Worm (Caenorhabditis elegans) whole organism, late embryonic: ENCODE results near the gene W02B12.12.

Experiments
- C08G9.2 ChIP-seq: sonication (generic microtip); optimal IDR thresholded peaks from 2 replicates; lab custom pipeline; 2016; ENCODE audit warnings: mild to moderate bottlenecking, missing genetic modification characterization, moderate library complexity, missing compliant biosample characterization
- C38D4.7 ChIP-seq: fragments of 200-800 bp; sonication (Bioruptor generic); optimal IDR thresholded peaks from 2 replicates; lab custom pipeline; 2018; ENCODE audit warnings: mild to moderate bottlenecking, missing genetic modification characterization, moderate library complexity, missing compliant biosample characterization
- F13H6.1 ChIP-seq: sonication (generic microtip); optimal IDR thresholded peaks from 2 replicates; lab custom pipeline; 2016; ENCODE audit warnings: missing genetic modification characterization, missing compliant biosample characterization
- K02D7.2 ChIP-seq: sonication (generic microtip); optimal IDR thresholded peaks from 2 replicates; lab custom pipeline; 2017; ENCODE audit warnings: mild to moderate bottlenecking, missing genetic modification characterization, missing compliant biosample characterization
- Y22D7AL.16 ChIP-seq: sonication (generic microtip); optimal IDR thresholded peaks from 2 replicates; lab custom pipeline; 2016; ENCODE audit warnings: missing genetic modification characterization, missing compliant biosample characterization
- ahr-1 ChIP-seq: sonication (generic microtip); optimal IDR thresholded peaks from 2 replicates; lab custom pipeline; 2016; ENCODE audit warnings: missing genetic modification characterization, missing compliant biosample characterization
- ceh-14 ChIP-seq: sonication (generic microtip); optimal IDR thresholded peaks from 2 replicates; lab custom pipeline; 2016; ENCODE audit warnings: missing genotype, missing genetic modification characterization, missing compliant biosample characterization
- ceh-18 ChIP-seq: sonication (generic microtip); optimal IDR thresholded peaks from 2 replicates; lab custom pipeline; 2016; ENCODE audit warnings: missing genetic modification characterization, missing compliant biosample characterization
- ceh-24 ChIP-seq: sonication (generic microtip); optimal IDR thresholded peaks from 2 replicates; lab custom pipeline; 2016; ENCODE audit warnings: mild to moderate bottlenecking, missing genetic modification characterization, missing compliant biosample characterization
- ceh-30 ChIP-seq: fragments of 150-350 bp; optimal IDR thresholded peaks from 2 replicates; lab custom pipeline; 2014; ENCODE audit warnings: missing biosample characterization, missing genetic modification characterization
- ceh-31 ChIP-seq: sonication (generic microtip); optimal IDR thresholded peaks from 2 replicates; lab custom pipeline; 2016; ENCODE audit warnings: missing genetic modification characterization, missing compliant biosample characterization
- ceh-45 ChIP-seq: fragments of 200-800 bp; sonication (Bioruptor generic); IDR thresholded peaks from 2 replicates; pipeline ENCODE4 v1.3.6; 2022; ENCODE audit warnings: missing genetic modification reagents, missing genetic modification characterization, missing compliant biosample characterization
- ceh-48 ChIP-seq: sonication (generic microtip); optimal IDR thresholded peaks from 2 replicates; lab custom pipeline; 2016; ENCODE audit warnings: missing genetic modification characterization, inconsistent platforms, missing compliant biosample characterization
- ceh-6 ChIP-seq: fragments of 200-800 bp; sonication (Bioruptor generic); optimal IDR thresholded peaks from 2 replicates; lab custom pipeline; 2018; ENCODE audit warnings: mild to moderate bottlenecking, missing genetic modification characterization, missing compliant biosample characterization
- ceh-9 ChIP-seq: sonication (generic microtip); optimal IDR thresholded peaks from 2 replicates; lab custom pipeline; 2016; ENCODE audit warnings: mild to moderate bottlenecking, missing genetic modification characterization, inconsistent platforms, missing compliant biosample characterization
- che-1 ChIP-seq: sonication (generic microtip); optimal IDR thresholded peaks from 2 replicates; lab custom pipeline; 2016; ENCODE audit warnings: mild to moderate bottlenecking, missing genetic modification characterization, missing compliant biosample characterization
- dmd-4 ChIP-seq: sonication (generic microtip); optimal IDR thresholded peaks from 2 replicates; lab custom pipeline; 2016; ENCODE audit warnings: borderline replicate concordance, missing genetic modification characterization, missing compliant biosample characterization
- dve-1 ChIP-seq: sonication (generic microtip); optimal IDR thresholded peaks from 2 replicates; lab custom pipeline; 2017; ENCODE audit warnings: antibody characterized with exemption, mild to moderate bottlenecking, missing genetic modification characterization, missing compliant biosample characterization
- elt-2 ChIP-seq: sonication (generic microtip); optimal IDR thresholded peaks from 2 replicates; lab custom pipeline; 2016; ENCODE audit warnings: missing genetic modification reagents, missing genetic modification characterization, missing compliant biosample characterization
- elt-4 ChIP-seq: sonication (generic microtip); optimal IDR thresholded peaks from 2 replicates; lab custom pipeline; 2016; ENCODE audit warnings: missing genetic modification characterization, missing compliant biosample characterization
- ets-4 ChIP-seq: sonication (generic microtip); optimal IDR thresholded peaks from 2 replicates; lab custom pipeline; 2016; ENCODE audit warnings: missing genetic modification characterization, missing compliant biosample characterization
- eyg-1 ChIP-seq: sonication (generic microtip); optimal IDR thresholded peaks from 2 replicates; lab custom pipeline; 2016; ENCODE audit warnings: missing genotype, missing genetic modification characterization, missing compliant biosample characterization
- fax-1 ChIP-seq: sonication (generic microtip); optimal IDR thresholded peaks from 2 replicates; lab custom pipeline; 2016; ENCODE audit warnings: missing genotype, missing genetic modification characterization, missing compliant biosample characterization
- fkh-6 ChIP-seq: sonication (generic microtip); optimal IDR thresholded peaks from 2 replicates; lab custom pipeline; 2016; ENCODE audit warnings: missing genetic modification characterization, missing compliant biosample characterization
- gmeb-2 ChIP-seq: sonication (generic microtip); optimal IDR thresholded peaks from 2 replicates; lab custom pipeline; 2016; ENCODE audit warnings: missing genetic modification characterization, inconsistent platforms, missing compliant biosample characterization
- hlh-13 ChIP-seq: fragments of 200-800 bp; sonication (Bioruptor generic); optimal IDR thresholded peaks from 2 replicates; lab custom pipeline; 2018; ENCODE audit warnings: mild to moderate bottlenecking, missing genetic modification characterization, missing compliant biosample characterization
- hlh-15 ChIP-seq: sonication (generic microtip); optimal IDR thresholded peaks from 2 replicates; lab custom pipeline; 2016; ENCODE audit warnings: missing genetic modification characterization, missing compliant biosample characterization
- hlh-30 ChIP-seq: sonication (generic microtip); optimal IDR thresholded peaks from 2 replicates; lab custom pipeline; 2017; ENCODE audit warnings: antibody characterized with exemption, missing genetic modification characterization, missing compliant biosample characterization; ENCODE audit not compliant: insufficient read depth
- hlh-6 ChIP-seq: sonication (generic microtip); optimal IDR thresholded peaks from 2 replicates; lab custom pipeline; 2016; ENCODE audit warnings: missing genotype, missing genetic modification characterization, missing compliant biosample characterization
- lim-6 ChIP-seq: sonication (generic microtip); optimal IDR thresholded peaks from 2 replicates; lab custom pipeline; 2016; ENCODE audit warnings: missing genetic modification characterization, missing compliant biosample characterization
- lin-11 ChIP-seq: fragments of 200-800 bp; sonication (Bioruptor generic); optimal IDR thresholded peaks from 2 replicates; lab custom pipeline; 2018; ENCODE audit warnings: mild to moderate bottlenecking, missing genetic modification characterization, missing compliant biosample characterization
- mec-3 ChIP-seq: sonication (generic microtip); optimal IDR thresholded peaks from 2 replicates; lab custom pipeline; 2016; ENCODE audit warnings: borderline replicate concordance, missing genetic modification characterization, missing compliant biosample characterization
- nhr-232 ChIP-seq: sonication (generic microtip); optimal IDR thresholded peaks from 2 replicates; lab custom pipeline; 2016; ENCODE audit warnings: missing genetic modification characterization, missing compliant biosample characterization
- odd-2 ChIP-seq: sonication (generic microtip); optimal IDR thresholded peaks from 2 replicates; lab custom pipeline; 2017; ENCODE audit warnings: antibody characterized with exemption, mild to moderate bottlenecking, missing genetic modification characterization, missing compliant biosample characterization
- pag-3 ChIP-seq: sonication (generic microtip); optimal IDR thresholded peaks from 2 replicates; lab custom pipeline; 2016; ENCODE audit warnings: missing compliant biosample characterization, missing genetic modification characterization, borderline replicate concordance
- pat-9 ChIP-seq: fragments of 200-800 bp; sonication (Bioruptor generic); optimal IDR thresholded peaks from 2 replicates; lab custom pipeline; 2018; ENCODE audit warnings: mild to moderate bottlenecking, missing genetic modification characterization, moderate library complexity, missing compliant biosample characterization
- pax-1 ChIP-seq: fragments of 150-350 bp; optimal IDR thresholded peaks from 2 replicates; lab custom pipeline; 2014; ENCODE audit warnings: missing biosample characterization, missing genetic modification characterization
- pha-2 ChIP-seq: sonication (generic microtip); optimal IDR thresholded peaks from 2 replicates; lab custom pipeline; 2017; ENCODE audit warnings: mild to moderate bottlenecking, missing genetic modification characterization, missing compliant biosample characterization
- pha-4 ChIP-seq: fragments of 150-350 bp; optimal IDR thresholded peaks from 2 replicates; lab custom pipeline; 2018; ENCODE audit warnings: missing biosample characterization, missing genetic modification reagents, missing genetic modification characterization
- pqm-1 ChIP-seq: sonication (generic microtip); optimal IDR thresholded peaks from 2 replicates; lab custom pipeline; 2016; ENCODE audit warnings: missing genetic modification characterization, missing compliant biosample characterization
- pros-1 ChIP-seq: fragments of 150-350 bp; optimal IDR thresholded peaks from 2 replicates; lab custom pipeline; 2014; ENCODE audit warnings: missing biosample characterization, missing genetic modification reagents, missing genetic modification characterization
- ref-2 ChIP-seq: sonication (generic microtip); optimal IDR thresholded peaks from 2 replicates; lab custom pipeline; 2016; ENCODE audit warnings: missing genetic modification characterization, missing compliant biosample characterization
- rnt-1 ChIP-seq: sonication (generic microtip); optimal IDR thresholded peaks from 2 replicates; lab custom pipeline; 2016; ENCODE audit warnings: missing genetic modification characterization, missing compliant biosample characterization
- sdc-2 ChIP-seq: sonication (generic microtip); optimal IDR thresholded peaks from 2 replicates; lab custom pipeline; 2016; ENCODE audit warnings: missing genotype, missing genetic modification characterization, missing compliant biosample characterization
- sox-2 ChIP-seq: fragments of 200-800 bp; sonication (Bioruptor generic); IDR thresholded peaks from 2 replicates; pipeline ENCODE4 v1.3.6; 2022; ENCODE audit warnings: missing genetic modification reagents, missing genetic modification characterization, missing compliant biosample characterization
- sox-4 ChIP-seq: sonication (generic microtip); optimal IDR thresholded peaks from 2 replicates; lab custom pipeline; 2017; ENCODE audit warnings: mild to moderate bottlenecking, missing genetic modification characterization, inconsistent platforms, missing compliant biosample characterization
- tbx-2 ChIP-seq: sonication (generic microtip); optimal IDR thresholded peaks from 2 replicates; lab custom pipeline; 2016; ENCODE audit warnings: missing genetic modification characterization, missing compliant biosample characterization
- tbx-7 ChIP-seq: sonication (generic microtip); optimal IDR thresholded peaks from 2 replicates; lab custom pipeline; 2016; ENCODE audit warnings: missing genotype, missing genetic modification characterization, missing compliant biosample characterization
- unc-3 ChIP-seq, 2 experiments: fragments of 200-800 bp in 1 of 2; sonication (Bioruptor generic) in 1 of 2; sonication (generic microtip) in 1 of 2; conservative IDR thresholded peaks in 1 of 2; optimal IDR thresholded peaks in 1 of 2; 2 replicates each; pipeline versions ENCODE4 v1.3.6 to Lab custom; 2016 to 2022; ENCODE audit warnings: missing compliant biosample characterization in 2 of 2, missing genetic modification characterization in 2 of 2, missing genetic modification reagents in 1 of 2
- unc-55 ChIP-seq: sonication (generic microtip); optimal IDR thresholded peaks from 2 replicates; lab custom pipeline; 2017; ENCODE audit warnings: missing biosample characterization, missing genetic modification reagents, missing genetic modification characterization
- zip-5 ChIP-seq: sonication (generic microtip); optimal IDR thresholded peaks from 2 replicates; lab custom pipeline; 2016; ENCODE audit warnings: missing genetic modification characterization, missing compliant biosample characterization
- ztf-16 ChIP-seq: sonication (generic microtip); optimal IDR thresholded peaks from 2 replicates; lab custom pipeline; 2017; ENCODE audit warnings: missing genetic modification characterization, missing compliant biosample characterization

W02B12.12 gene

ce11 chrII:11484600-11484999 lies 5.6 kb upstream of the W02B12.12 start:
- TF ChIP-seq pha-2 (tag; lab: Kevin White, UChicago), result peak; percentile 94
- TF ChIP-seq ceh-14 (tag; lab: Kevin White, UChicago), result peak; percentile 94
- TF ChIP-seq ztf-16 (tag; lab: Kevin White, UChicago), result peak; percentile 95
- peak; percentile 95 for TF ChIP-seq tbx-2 (tag; lab: Kevin White, UChicago)
- TF ChIP-seq fax-1 (tag; lab: Kevin White, UChicago), result peak; percentile 93
- TF ChIP-seq dmd-4 (tag; lab: Kevin White, UChicago), result peak; percentile 90
- peak; percentile 96 for TF ChIP-seq K02D7.2
- peak; percentile 96 for TF ChIP-seq hlh-15 (tag; lab: Kevin White, UChicago)
- TF ChIP-seq ceh-45 (GFP tag; lab: Robert Waterston, UW), result peak; percentile 95
- peak; percentile 80 for TF ChIP-seq pag-3
- peak; percentile 85 for TF ChIP-seq C08G9.2
- peak; percentile 89 for TF ChIP-seq ahr-1 (tag; lab: Kevin White, UChicago)
- TF ChIP-seq dve-1 (tag; lab: Kevin White, UChicago), result peak; percentile 88
- no peak for TF ChIP-seq pha-4 (tag; lab: Kevin White, UChicago)
- TF ChIP-seq hlh-30 (tag; lab: Kevin White, UChicago), result peak; percentile 78
- TF ChIP-seq ets-4 (tag; lab: Kevin White, UChicago), result peak; percentile 56
- peak; percentile 96 for TF ChIP-seq hlh-6 (tag; lab: Kevin White, UChicago)
- TF ChIP-seq nhr-232, result peak; percentile 94
- peak; percentile 96 for TF ChIP-seq ceh-6 (GFP tag; lab: Kevin White, UChicago)
- TF ChIP-seq pax-1 (tag; lab: Kevin White, UChicago), result no peak
- TF ChIP-seq mec-3 (tag; lab: Kevin White, UChicago), result peak; percentile 87
- peak; percentile 53 for TF ChIP-seq elt-4 (tag; lab: Kevin White, UChicago)
- peak; percentile 94 for TF ChIP-seq lin-11 (tag; lab: Kevin White, UChicago)
- TF ChIP-seq ceh-31, result peak; percentile 85
- TF ChIP-seq che-1, result peak; percentile 96
- TF ChIP-seq unc-3 (GFP tag; conservative IDR thresholded peaks at IDR 0.05; lab: Robert Waterston, UW), result peak; percentile 91
- peak; percentile 92 for TF ChIP-seq unc-3 (tag; optimal IDR thresholded peaks at IDR 0.05; lab: Kevin White, UChicago)
- TF ChIP-seq ref-2 (tag; lab: Kevin White, UChicago), result peak; percentile 96
- TF ChIP-seq sox-4, result peak; percentile 97
- TF ChIP-seq ceh-30 (tag; lab: Kevin White, UChicago), result peak; percentile 72
- peak; percentile 98 for TF ChIP-seq Y22D7AL.16 (tag; lab: Kevin White, UChicago)
- peak; percentile 87 for TF ChIP-seq sox-2 (GFP tag; lab: Robert Waterston, UW)
- peak; percentile 95 for TF ChIP-seq ceh-9 (tag; lab: Kevin White, UChicago)
- peak; percentile 76 for TF ChIP-seq lim-6 (tag; lab: Kevin White, UChicago)
- peak; percentile 95 for TF ChIP-seq eyg-1
- peak; percentile 97 for TF ChIP-seq pat-9
- TF ChIP-seq gmeb-2, result peak; percentile 97
- TF ChIP-seq F13H6.1 (tag; lab: Kevin White, UChicago), result peak; percentile 95
- TF ChIP-seq fkh-6 (tag; lab: Kevin White, UChicago), result peak; percentile 96
- TF ChIP-seq zip-5 (tag; lab: Kevin White, UChicago), result peak; percentile 84
- TF ChIP-seq hlh-13, result peak; percentile 93
- peak; percentile 35 for TF ChIP-seq tbx-7 (tag; lab: Kevin White, UChicago)
- TF ChIP-seq ceh-18 (tag; lab: Kevin White, UChicago), result peak; percentile 91
- peak; percentile 94 for TF ChIP-seq ceh-48 (tag; lab: Kevin White, UChicago)
- TF ChIP-seq elt-2 (tag; lab: Kevin White, UChicago), result peak; percentile 98
- no peak for TF ChIP-seq pros-1 (tag; lab: Kevin White, UChicago)
- TF ChIP-seq rnt-1 (tag; lab: Kevin White, UChicago), result peak; percentile 37
- peak; percentile 86 for TF ChIP-seq sdc-2 (tag; lab: Kevin White, UChicago)
- peak; percentile 97 for TF ChIP-seq ceh-24 (tag; lab: Kevin White, UChicago)
- peak; percentile 96 for TF ChIP-seq C38D4.7 (GFP tag; lab: Kevin White, UChicago)
- peak; percentile 80 for TF ChIP-seq odd-2 (tag; lab: Kevin White, UChicago)
- TF ChIP-seq unc-55, result no peak
- TF ChIP-seq pqm-1, result peak; percentile 83
